Fruit fly (Drosophila melanogaster) whole organism, embryonic: ENCODE measurements around the gene tay.

Experiments
- BEAF-32 ChIP-seq: fragments of 200-800 bp; sonication (Bioruptor generic); optimal IDR thresholded peaks from 3 replicates; lab custom pipeline; 2017; ENCODE audit warnings: missing biosample characterization, missing genetic modification characterization, mild to moderate bottlenecking, moderate library complexity, missing genetic modification reagents
- Bteb2 ChIP-seq: fragments of 200-800 bp; sonication (Bioruptor generic); optimal IDR thresholded peaks from 2 replicates; lab custom pipeline; 2016; ENCODE audit warnings: missing biosample characterization, missing genetic modification characterization
- C15 ChIP-seq: fragments of 200-800 bp; sonication (Bioruptor generic); IDR thresholded peaks from 3 replicates; pipeline ENCODE4 v1.3.6; 2022; ENCODE audit warnings: missing biosample characterization, missing genetic modification characterization
- CG11085 ChIP-seq: fragments of 200-800 bp; sonication (Bioruptor generic); IDR thresholded peaks from 2 replicates; pipeline ENCODE4 v1.3.6; 2022; ENCODE audit warnings: missing biosample characterization, missing genetic modification characterization
- CG11723 ChIP-seq: fragments of 200-800 bp; sonication (Bioruptor generic); optimal IDR thresholded peaks from 2 replicates; lab custom pipeline; 2017; ENCODE audit warnings: missing biosample characterization, mild to moderate bottlenecking, missing genetic modification characterization
- CG13894 ChIP-seq: fragments of 200-800 bp; sonication (Bioruptor generic); optimal IDR thresholded peaks from 3 replicates; lab custom pipeline; 2018; ENCODE audit warnings: missing biosample characterization, mild to moderate bottlenecking, missing genetic modification characterization, moderate library complexity
- CG1603 ChIP-seq: fragments of 200-800 bp; sonication (Bioruptor generic); optimal IDR thresholded peaks from 2 replicates; lab custom pipeline; 2019; ENCODE audit warnings: missing biosample characterization, mild to moderate bottlenecking, missing genetic modification characterization, moderate library complexity
- CG16815 ChIP-seq: fragments of 200-800 bp; sonication (Bioruptor generic); optimal IDR thresholded peaks from 3 replicates; lab custom pipeline; 2017; ENCODE audit warnings: missing biosample characterization, mild to moderate bottlenecking, missing genetic modification characterization
- CG17802 ChIP-seq: fragments of 200-800 bp; sonication (Bioruptor generic); optimal IDR thresholded peaks from 2 replicates; lab custom pipeline; 2018; ENCODE audit warnings: missing biosample characterization, mild to moderate bottlenecking, missing genetic modification characterization, moderate library complexity
- CG1792 ChIP-seq: fragments of 200-800 bp; sonication (Bioruptor generic); optimal IDR thresholded peaks from 2 replicates; lab custom pipeline; 2016; ENCODE audit warnings: missing biosample characterization, missing genetic modification characterization
- CG31365 ChIP-seq: fragments of 200-800 bp; sonication (Bioruptor generic); optimal IDR thresholded peaks from 2 replicates; lab custom pipeline; 2018; ENCODE audit warnings: missing biosample characterization, mild to moderate bottlenecking, missing genetic modification characterization
- CG32767 ChIP-seq: fragments of 200-800 bp; sonication (Bioruptor generic); IDR thresholded peaks from 2 replicates; pipeline ENCODE4 v1.3.6; 2022; ENCODE audit warnings: missing biosample characterization, missing genetic modification characterization
- CG4617 ChIP-seq: fragments of 200-800 bp; sonication (Bioruptor generic); optimal IDR thresholded peaks from 3 replicates; lab custom pipeline; 2016; ENCODE audit warnings: missing biosample characterization, missing genetic modification characterization, borderline replicate concordance
- CG8359 ChIP-seq: fragments of 200-800 bp; sonication (Bioruptor generic); optimal IDR thresholded peaks from 2 replicates; lab custom pipeline; 2017; ENCODE audit warnings: missing biosample characterization, mild to moderate bottlenecking, missing genetic modification characterization, borderline replicate concordance
- D19B ChIP-seq: fragments of 200-800 bp; sonication (Bioruptor generic); optimal IDR thresholded peaks from 2 replicates; lab custom pipeline; 2017; ENCODE audit warnings: missing biosample characterization, mild to moderate bottlenecking, missing genetic modification characterization
- Eip74EF ChIP-seq, 2 experiments: fragments of 200-800 bp in 1 of 2; fragments of >200 bp in 1 of 2; sonication (Bioruptor generic) in 1 of 2; optimal IDR thresholded peaks; 2 replicates each; lab custom pipeline; 2017 to 2019; ENCODE audit warnings: missing biosample characterization in 2 of 2, missing genetic modification characterization in 2 of 2, mild to moderate bottlenecking in 1 of 2, moderate library complexity in 1 of 2
- HLH4C ChIP-seq: fragments of 200-800 bp; sonication (Bioruptor generic); IDR thresholded peaks from 3 replicates; pipeline ENCODE4 v1.3.6; 2022; ENCODE audit warnings: missing biosample characterization, missing genetic modification characterization; ENCODE audit not compliant: partially characterized antibody
- HmgZ ChIP-seq: fragments of 200-800 bp; sonication (Bioruptor generic); optimal IDR thresholded peaks from 2 replicates; lab custom pipeline; 2018; ENCODE audit warnings: missing biosample characterization, mild to moderate bottlenecking, missing genetic modification characterization
- MBD-R2 ChIP-seq: fragments of 200-800 bp; sonication (Bioruptor generic); IDR thresholded peaks from 2 replicates; pipeline ENCODE4 v1.3.6; 2022; ENCODE audit warnings: missing biosample characterization, missing genetic modification characterization
- MESR4 ChIP-seq: fragments of 200-800 bp; sonication (Bioruptor generic); optimal IDR thresholded peaks from 2 replicates; lab custom pipeline; 2018; ENCODE audit warnings: missing biosample characterization, mild to moderate bottlenecking, missing genetic modification characterization, moderate library complexity
- Neu2 ChIP-seq: fragments of 200-800 bp; sonication (Bioruptor generic); optimal IDR thresholded peaks from 3 replicates; lab custom pipeline; 2016; ENCODE audit warnings: missing biosample characterization, missing genetic modification characterization, borderline replicate concordance
- Oli ChIP-seq: fragments of 200-800 bp; sonication (Bioruptor generic); optimal IDR thresholded peaks from 2 replicates; lab custom pipeline; 2018; ENCODE audit warnings: missing biosample characterization, mild to moderate bottlenecking, missing genetic modification characterization, moderate library complexity
- Opbp ChIP-seq: fragments of 200-800 bp; sonication (Bioruptor generic); IDR thresholded peaks from 3 replicates; pipeline ENCODE4 v1.3.6; 2022; ENCODE audit warnings: missing biosample characterization, missing genetic modification characterization; ENCODE audit not compliant: partially characterized antibody
- PHDP ChIP-seq: fragments of 200-800 bp; sonication (Bioruptor generic); optimal IDR thresholded peaks from 3 replicates; lab custom pipeline; 2018; ENCODE audit warnings: missing biosample characterization, mild to moderate bottlenecking, missing genetic modification characterization, moderate library complexity
- Spps ChIP-seq: fragments of 200-800 bp; sonication (Bioruptor generic); optimal IDR thresholded peaks from 2 replicates; lab custom pipeline; 2018; ENCODE audit warnings: missing biosample characterization, mild to moderate bottlenecking, missing genetic modification characterization
- Ssrp ChIP-seq: fragments of 200-800 bp; sonication (Bioruptor generic); optimal IDR thresholded peaks from 2 replicates; lab custom pipeline; 2018; ENCODE audit warnings: missing biosample characterization, mild to moderate bottlenecking, missing genetic modification characterization, moderate library complexity
- croc ChIP-seq: fragments of 200-800 bp; sonication (Bioruptor generic); conservative IDR thresholded peaks from 3 replicates; pipeline ENCODE4 v1.3.6; 2022; ENCODE audit warnings: missing biosample characterization, missing genetic modification characterization
- ems ChIP-seq: fragments of 200-800 bp; sonication (Bioruptor generic); optimal IDR thresholded peaks from 3 replicates; lab custom pipeline; 2016; ENCODE audit warnings: missing biosample characterization, missing genetic modification characterization
- esg ChIP-seq: fragments of 200-800 bp; sonication (Bioruptor generic); conservative IDR thresholded peaks from 2 replicates; pipeline ENCODE4 v1.3.6; 2022; ENCODE audit warnings: missing biosample characterization, missing genetic modification characterization
- fd64A ChIP-seq: fragments of 200-800 bp; sonication (Bioruptor generic); optimal IDR thresholded peaks from 3 replicates; lab custom pipeline; 2018; ENCODE audit warnings: missing biosample characterization, mild to moderate bottlenecking, missing genetic modification characterization
- fru ChIP-seq: fragments of >200 bp; optimal IDR thresholded peaks from 2 replicates; lab custom pipeline; 2017
- gcm ChIP-seq: fragments of 200-800 bp; sonication (Bioruptor generic); optimal IDR thresholded peaks from 2 replicates; lab custom pipeline; 2019; ENCODE audit warnings: missing biosample characterization, mild to moderate bottlenecking, missing genetic modification characterization, moderate library complexity
- gfzf ChIP-seq: fragments of 200-800 bp; sonication (Bioruptor generic); optimal IDR thresholded peaks from 2 replicates; lab custom pipeline; 2016; ENCODE audit warnings: missing biosample characterization, mild to moderate bottlenecking, missing genetic modification characterization, moderate library complexity
- gt ChIP-seq: fragments of 200-800 bp; sonication (Bioruptor generic); IDR thresholded peaks from 2 replicates; pipeline ENCODE4 v1.3.6; 2022; ENCODE audit warnings: missing biosample characterization, missing genetic modification characterization
- her ChIP-seq: fragments of 200-800 bp; sonication (Bioruptor generic); optimal IDR thresholded peaks from 2 replicates; lab custom pipeline; 2016; ENCODE audit warnings: missing biosample characterization, missing genetic modification characterization
- insv ChIP-seq, 2 experiments: fragments of 200-800 bp; sonication (Bioruptor generic); optimal IDR thresholded peaks; 3 replicates each; lab custom pipeline; 2016 to 2018; ENCODE audit warnings: missing biosample characterization in 2 of 2, missing genetic modification characterization in 2 of 2
- inv ChIP-seq: fragments of 200-800 bp; sonication (Bioruptor generic); IDR thresholded peaks from 2 replicates; pipeline ENCODE4 v1.3.6; 2022; ENCODE audit warnings: missing biosample characterization, missing genetic modification characterization; ENCODE audit not compliant: partially characterized antibody
- lmd ChIP-seq: fragments of 200-800 bp; sonication (Bioruptor generic); IDR thresholded peaks from 2 replicates; pipeline ENCODE4 v1.3.6; 2022; ENCODE audit warnings: missing biosample characterization, missing genetic modification characterization
- lola ChIP-seq, 3 experiments: fragments of >200 bp in 2 of 3; fragments of 200-800 bp in 1 of 3; sonication (Bioruptor generic) in 1 of 3; optimal IDR thresholded peaks; 2 replicates each; lab custom pipeline; 2017 to 2019; ENCODE audit warnings: missing biosample characterization in 3 of 3, missing genetic modification characterization in 3 of 3, mild to moderate bottlenecking in 1 of 3, moderate library complexity in 1 of 3
- nau ChIP-seq: fragments of 200-800 bp; sonication (Bioruptor generic); optimal IDR thresholded peaks from 3 replicates; lab custom pipeline; 2017; ENCODE audit warnings: missing biosample characterization, mild to moderate bottlenecking, missing genetic modification characterization, missing genetic modification reagents
- otp ChIP-seq: fragments of 200-800 bp; sonication (Bioruptor generic); IDR thresholded peaks from 3 replicates; pipeline ENCODE4, ENCODE4 v1.3.6; 2022; ENCODE audit warnings: missing biosample characterization, missing genetic modification characterization
- pfk ChIP-seq: fragments of 200-800 bp; sonication (Bioruptor generic); optimal IDR thresholded peaks from 2 replicates; lab custom pipeline; 2018; ENCODE audit warnings: missing biosample characterization, mild to moderate bottlenecking, missing genetic modification characterization, moderate library complexity
- pros ChIP-seq: fragments of 200-800 bp; sonication (Bioruptor generic); optimal IDR thresholded peaks from 3 replicates; lab custom pipeline; 2019; ENCODE audit warnings: missing biosample characterization, mild to moderate bottlenecking, missing genetic modification characterization, moderate library complexity
- pzg ChIP-seq: fragments of 200-800 bp; sonication (Bioruptor generic); optimal IDR thresholded peaks from 3 replicates; lab custom pipeline; 2018; ENCODE audit warnings: missing biosample characterization, mild to moderate bottlenecking, missing genetic modification characterization, moderate library complexity
- row ChIP-seq: fragments of 200-800 bp; sonication (Bioruptor generic); IDR thresholded peaks from 3 replicates; pipeline ENCODE4 v1.3.6; 2022; ENCODE audit warnings: missing biosample characterization, missing genetic modification characterization
- ssp ChIP-seq: fragments of 200-800 bp; sonication (Bioruptor generic); IDR thresholded peaks from 2 replicates; pipeline ENCODE4 v1.3.6; 2022; ENCODE audit warnings: missing biosample characterization, missing genetic modification characterization
- ttk ChIP-seq: fragments of 200-800 bp; sonication (Bioruptor generic); IDR thresholded peaks from 2 replicates; pipeline ENCODE4 v2.1.2; 2022; ENCODE audit warnings: missing biosample characterization, missing genetic modification characterization
- usp ChIP-seq: fragments of >200 bp; optimal IDR thresholded peaks from 2 replicates; lab custom pipeline; 2017; ENCODE audit warnings: missing biosample characterization, missing genetic modification characterization
- wek ChIP-seq: fragments of 200-800 bp; sonication (Bioruptor generic); optimal IDR thresholded peaks from 3 replicates; lab custom pipeline; 2018; ENCODE audit warnings: missing biosample characterization, mild to moderate bottlenecking, missing genetic modification characterization, moderate library complexity

Gene tay

DNA sequence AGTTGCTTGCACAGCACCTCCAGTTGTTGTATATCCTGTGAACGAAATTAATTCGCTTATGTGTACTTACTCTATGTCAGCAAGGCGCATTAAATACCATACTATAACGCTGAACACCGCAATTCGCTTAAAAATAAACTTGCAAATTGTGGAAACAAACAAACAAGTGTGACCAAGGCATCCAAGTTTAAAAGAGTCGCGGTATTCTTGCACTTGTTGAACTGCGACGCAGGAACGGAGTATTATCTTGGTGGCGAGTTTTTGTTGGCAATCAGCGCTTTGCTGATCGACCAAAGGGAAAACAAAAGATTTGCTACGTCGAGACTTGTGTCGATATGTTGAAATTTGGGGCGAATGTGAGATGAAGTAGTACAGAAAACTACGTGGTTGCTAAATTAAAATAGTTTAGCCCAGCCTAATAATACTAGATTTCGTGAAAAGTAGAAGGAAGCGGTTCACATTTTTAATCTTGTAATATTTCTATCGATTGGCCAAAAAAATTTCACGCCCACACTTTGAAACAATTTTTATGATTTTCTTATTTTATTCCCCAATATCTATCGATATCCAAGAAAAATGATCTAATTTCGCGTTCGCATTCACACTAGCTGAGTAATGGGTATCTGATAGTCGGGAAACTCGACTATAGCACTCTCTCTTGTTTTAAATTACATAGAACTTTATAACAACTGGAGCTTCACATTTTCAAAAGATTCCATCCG, 46.6 kb upstream of the tay start, which contains the start of gene Ranbp16:
Gene Ranbp16 (minus strand): TSS at position 364 of the 722 bp plus-strand sequence.
- TF ChIP-seq Oli (no peak), inv (peak; percentile 30; the same call in 1 of the 2 replicates), CG17802 (tag; lab: Kevin White, UChicago) (peak; percentile 83), row (GFP tag; lab: Robert Waterston, UW) (peak; percentile 54), lmd (GFP tag; lab: Robert Waterston, UW) (no peak), pros (GFP tag; lab: Kevin White, UChicago) (no peak), CG13894 (tag; lab: Kevin White, UChicago) (no peak), CG31365 (tag; lab: Kevin White, UChicago) (no peak), croc (GFP tag; lab: Robert Waterston, UW) (no peak), CG8359 (GFP tag; lab: Kevin White, UChicago) (no peak), gt (GFP tag; lab: Robert Waterston, UW) (no peak), wek (peak; percentile 16), BEAF-32 (GFP tag; lab: Kevin White, UChicago) (peak; percentile 24), Spps (no peak), CG1792 (no peak), ssp (GFP tag; lab: Robert Waterston, UW) (peak; percentile 92), fru (lab: Kevin White, UChicago) (no peak), insv (GFP tag; optimal IDR thresholded peaks at IDR 0.05; lab: Kevin White, UChicago) (no peak), CG1603 (tag; lab: Kevin White, UChicago) (peak; percentile 84), CG4617 (GFP tag; lab: Kevin White, UChicago) (peak; percentile 19), CG11723 (GFP tag; lab: Kevin White, UChicago) (peak; percentile 12), CG16815 (GFP tag; lab: Kevin White, UChicago) (no peak), gfzf (GFP tag; lab: Kevin White, UChicago) (peak; percentile 62), MESR4 (GFP tag; lab: Kevin White, UChicago) (peak; percentile 40), MBD-R2 (GFP tag; lab: Robert Waterston, UW) (peak; percentile 62), Eip74EF (GFP tag; optimal IDR thresholded peaks at IDR 0.05; lab: Kevin White, UChicago) (peak in 1 of 2 experiments; percentile 3), PHDP (tag; lab: Kevin White, UChicago) (no peak), her (GFP tag; lab: Kevin White, UChicago) (peak; percentile 2), gcm (GFP tag; lab: Kevin White, UChicago) (no peak), ems (no peak), pzg (GFP tag; lab: Kevin White, UChicago) (peak; percentile 32), otp (GFP tag; lab: Robert Waterston, UW) (no peak), CG11085 (GFP tag; lab: Robert Waterston, UW) (no peak), fd64A (GFP tag; lab: Kevin White, UChicago) (no peak), pfk (GFP tag; lab: Kevin White, UChicago) (peak; percentile 72), Neu2 (GFP tag; lab: Kevin White, UChicago) (no peak), HLH4C (peak; percentile 69), C15 (GFP tag; lab: Robert Waterston, UW) (no peak), esg (GFP tag; lab: Robert Waterston, UW) (no peak), Bteb2 (GFP tag; lab: Kevin White, UChicago) (no peak), nau (GFP tag; lab: Kevin White, UChicago) (no peak), Opbp (no peak), usp (GFP tag; lab: Kevin White, UChicago) (no peak), Ssrp (tag; lab: Kevin White, UChicago) (no peak), CG32767 (GFP tag; lab: Robert Waterston, UW) (no peak), lola (GFP tag; optimal IDR thresholded peaks at IDR 0.05; lab: Kevin White, UChicago) (peak in 1 of 3 experiments; percentile 80), D19B (GFP tag; lab: Kevin White, UChicago) (peak; percentile 56), HmgZ (tag; lab: Kevin White, UChicago) (no peak), ttk (GFP tag; lab: Robert Waterston, UW) (no peak)
